Comparison of ENCODE assay signal across 3 fruit fly cellular contexts in the genomic region with DNA sequence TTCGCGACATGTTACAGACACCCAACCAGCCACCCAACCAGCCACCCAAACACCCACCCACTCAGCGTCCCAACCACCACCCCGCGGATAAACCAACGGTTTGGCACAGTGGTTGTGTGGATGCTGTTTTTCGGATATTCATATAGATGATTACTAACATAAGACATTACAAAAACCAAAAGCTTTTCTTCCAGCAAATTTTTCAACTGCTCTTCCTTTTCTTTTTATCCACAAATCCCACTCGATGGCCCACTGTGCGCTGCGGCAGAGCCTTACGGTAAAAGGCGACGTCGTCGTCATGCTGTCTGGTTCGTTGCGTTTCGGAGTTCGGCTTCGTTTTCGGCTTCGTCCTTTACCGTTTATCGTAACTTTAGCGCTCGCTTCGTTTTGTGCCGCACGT.
A peak's percentile ranks its signal among the peaks of the same experiment; 100 is the strongest.
TF ChIP-seq lines count a peak whose summit lies in the region.

No protein-coding gene starts in this region.

TF ChIP-seq in whole organism, embryonic, 481 proteins besides CTCF, POLR2A, EP300 and RAD21 (continued from another document and continues in another):
- TF ChIP-seq CG2129 (GFP tag; IDR thresholded peaks at IDR 0.05; lab: Robert Waterston, UW; ENCODE audit: partially characterized antibody): no peak
- TF ChIP-seq Atf3 (GFP tag; optimal IDR thresholded peaks at IDR 0.05; lab: Kevin White, UChicago): no peak
- no peak for TF ChIP-seq CG7928 (GFP tag; optimal IDR thresholded peaks at IDR 0.05; lab: Kevin White, UChicago)
- no peak for TF ChIP-seq wek (GFP tag; optimal IDR thresholded peaks at IDR 0.05; lab: Kevin White, UChicago)
- TF ChIP-seq sima (GFP tag; optimal IDR thresholded peaks at IDR 0.05; lab: Kevin White, UChicago): no peak
- peak; percentile 34 for TF ChIP-seq cwo (GFP tag; optimal IDR thresholded peaks at IDR 0.05; lab: Kevin White, UChicago)
- TF ChIP-seq org-1 (GFP tag; optimal IDR thresholded peaks at IDR 0.05; lab: Kevin White, UChicago): peak; percentile 50
- TF ChIP-seq CG10979 (tag; optimal IDR thresholded peaks at IDR 0.05; lab: Kevin White, UChicago): peak; percentile 47
- peak; percentile 37 for TF ChIP-seq HmgD (GFP tag; optimal IDR thresholded peaks at IDR 0.05; lab: Kevin White, UChicago)
- TF ChIP-seq NC2α (GFP tag; optimal IDR thresholded peaks at IDR 0.05; lab: Kevin White, UChicago): no peak
- peak; percentile 29 for TF ChIP-seq eyg (GFP tag; optimal IDR thresholded peaks at IDR 0.05; lab: Kevin White, UChicago)
- peak; percentile 39 for TF ChIP-seq CG1647 (GFP tag; optimal IDR thresholded peaks at IDR 0.05; lab: Kevin White, UChicago)
- TF ChIP-seq CG2712 (tag; optimal IDR thresholded peaks at IDR 0.05; lab: Kevin White, UChicago): peak; percentile 51
- TF ChIP-seq ranshi (GFP tag; IDR thresholded peaks at IDR 0.05; lab: Robert Waterston, UW): peak; percentile 56
- TF ChIP-seq tgo (GFP tag; IDR thresholded peaks at IDR 0.05; lab: Robert Waterston, UW): peak; percentile 48
- no peak for TF ChIP-seq pita (GFP tag; optimal IDR thresholded peaks at IDR 0.05; lab: Kevin White, UChicago)
- peak; percentile 76 for TF ChIP-seq scrt (GFP tag; optimal IDR thresholded peaks at IDR 0.05; lab: Kevin White, UChicago)
- TF ChIP-seq Lhr (GFP tag; optimal IDR thresholded peaks at IDR 0.05; lab: Kevin White, UChicago): no peak
- TF ChIP-seq jumu (GFP tag; optimal IDR thresholded peaks at IDR 0.05; lab: Kevin White, UChicago): peak; percentile 43
- peak; percentile 11 for TF ChIP-seq Spps (tag; optimal IDR thresholded peaks at IDR 0.05; lab: Kevin White, UChicago)
- no peak for TF ChIP-seq CG7963 (GFP tag; IDR thresholded peaks at IDR 0.05; lab: Robert Waterston, UW; ENCODE audit: partially characterized antibody)
- TF ChIP-seq CG1024 (GFP tag; IDR thresholded peaks at IDR 0.05; lab: Robert Waterston, UW): peak; percentile 50; the same call in 1 of the 2 replicates
- no peak for TF ChIP-seq gt (GFP tag; IDR thresholded peaks at IDR 0.05; lab: Robert Waterston, UW)
- TF ChIP-seq Mes4 (GFP tag; optimal IDR thresholded peaks at IDR 0.05; lab: Kevin White, UChicago): peak; percentile 24
- TF ChIP-seq Sox100B (GFP tag; optimal IDR thresholded peaks at IDR 0.05; lab: Kevin White, UChicago): no peak
- TF ChIP-seq nerfin-1 (tag; optimal IDR thresholded peaks at IDR 0.05; lab: Kevin White, UChicago): no peak
- peak; percentile 24 for TF ChIP-seq jing (GFP tag; optimal IDR thresholded peaks at IDR 0.05; lab: Kevin White, UChicago)
- no peak for TF ChIP-seq Opbp (GFP tag; IDR thresholded peaks at IDR 0.05; lab: Robert Waterston, UW; ENCODE audit: partially characterized antibody)
- peak; percentile 57 for TF ChIP-seq CG3281 (GFP tag; optimal IDR thresholded peaks at IDR 0.05; lab: Kevin White, UChicago)
- TF ChIP-seq repo (GFP tag; optimal IDR thresholded peaks at IDR 0.05; lab: Kevin White, UChicago): peak; percentile 50
- TF ChIP-seq cg (GFP tag; optimal IDR thresholded peaks at IDR 0.05; lab: Kevin White, UChicago): no peak
- no peak for TF ChIP-seq zen2 (GFP tag; IDR thresholded peaks at IDR 0.05; lab: Robert Waterston, UW; ENCODE audit: partially characterized antibody)
- no peak for TF ChIP-seq amos (GFP tag; IDR thresholded peaks at IDR 0.05; lab: Robert Waterston, UW; ENCODE audit: partially characterized antibody)
- peak; percentile 23 for TF ChIP-seq HLH54F (GFP tag; optimal IDR thresholded peaks at IDR 0.05; lab: Kevin White, UChicago)
- TF ChIP-seq kni (GFP tag; optimal IDR thresholded peaks at IDR 0.05; lab: Kevin White, UChicago): no peak
- TF ChIP-seq slou (GFP tag; optimal IDR thresholded peaks at IDR 0.05; lab: Kevin White, UChicago): no peak
- no peak for TF ChIP-seq gce (GFP tag; IDR thresholded peaks at IDR 0.05; lab: Robert Waterston, UW)
- peak; percentile 32 for TF ChIP-seq CG6683 (GFP tag; optimal IDR thresholded peaks at IDR 0.05; lab: Kevin White, UChicago)
- TF ChIP-seq CG11085 (GFP tag; IDR thresholded peaks at IDR 0.05; lab: Robert Waterston, UW): peak; percentile 52
- peak; percentile 53 for TF ChIP-seq CG12071 (GFP tag; optimal IDR thresholded peaks at IDR 0.05; lab: Kevin White, UChicago)
- TF ChIP-seq CG8281 (tag; optimal IDR thresholded peaks at IDR 0.05; lab: Kevin White, UChicago): no peak
- peak; percentile 35; the same call in 1 of the 2 replicates for TF ChIP-seq CG4404 (GFP tag; IDR thresholded peaks at IDR 0.05; lab: Robert Waterston, UW)

TF ChIP-seq in whole organism, prepupa, 60 proteins besides CTCF, POLR2A, EP300 and RAD21 (continued from another document):
- TF ChIP-seq fd59A (GFP tag; optimal IDR thresholded peaks at IDR 0.05; lab: Kevin White, UChicago) (no peak), vri (GFP tag; optimal IDR thresholded peaks at IDR 0.05; lab: Kevin White, UChicago) (peak; percentile 5), CG8319 (GFP tag; optimal IDR thresholded peaks at IDR 0.05; lab: Kevin White, UChicago) (no peak), CG10669 (GFP tag; optimal IDR thresholded peaks at IDR 0.05; lab: Kevin White, UChicago) (peak; percentile 33), CG8632 (GFP tag; optimal IDR thresholded peaks at IDR 0.05; lab: Kevin White, UChicago) (no peak), Hr39 (GFP tag; optimal IDR thresholded peaks at IDR 0.05; lab: Kevin White, UChicago) (peak; percentile 38), OdsH (GFP tag; optimal IDR thresholded peaks at IDR 0.05; lab: Kevin White, UChicago) (peak; percentile 32), CG6276 (GFP tag; optimal IDR thresholded peaks at IDR 0.05; lab: Kevin White, UChicago) (no peak), cyc (GFP tag; optimal IDR thresholded peaks at IDR 0.05; lab: Kevin White, UChicago) (peak; percentile 26), Hr38 (GFP tag; optimal IDR thresholded peaks at IDR 0.05; lab: Kevin White, UChicago) (no peak), CG11762 (GFP tag; optimal IDR thresholded peaks at IDR 0.05; lab: Kevin White, UChicago; ENCODE audit: insufficient read depth) (no peak), dsx (GFP tag; optimal IDR thresholded peaks at IDR 0.05; lab: Kevin White, UChicago; ENCODE audit: poor library complexity, severe bottlenecking) (no peak), Smox (GFP tag; optimal IDR thresholded peaks at IDR 0.05; lab: Kevin White, UChicago) (no peak), CG1621 (tag; optimal IDR thresholded peaks at IDR 0.05; lab: Kevin White, UChicago) (no peak), acj6 (GFP tag; optimal IDR thresholded peaks at IDR 0.05; lab: Kevin White, UChicago) (peak; percentile 10), salr (GFP tag; optimal IDR thresholded peaks at IDR 0.05; lab: Kevin White, UChicago) (no peak), dac (GFP tag; optimal IDR thresholded peaks at IDR 0.05; lab: Kevin White, UChicago) (no peak), Eip93F (GFP tag; optimal IDR thresholded peaks at IDR 0.05; lab: Kevin White, UChicago) (no peak), fkh (GFP tag; optimal IDR thresholded peaks at IDR 0.05; lab: Kevin White, UChicago) (no peak), CG15336 (GFP tag; IDR thresholded peaks at IDR 0.05; lab: Robert Waterston, UW) (peak; percentile 68), CG10631 (GFP tag; optimal IDR thresholded peaks at IDR 0.05; lab: Kevin White, UChicago) (peak; percentile 10), Lpt (GFP tag; optimal IDR thresholded peaks at IDR 0.05; lab: Kevin White, UChicago) (no peak), CG31627 (GFP tag; optimal IDR thresholded peaks at IDR 0.05; lab: Kevin White, UChicago) (peak; percentile 24), CG11902 (GFP tag; optimal IDR thresholded peaks at IDR 0.05; lab: Kevin White, UChicago) (no peak), lz (GFP tag; optimal IDR thresholded peaks at IDR 0.05; lab: Kevin White, UChicago) (peak; percentile 22), achi (GFP tag; optimal IDR thresholded peaks at IDR 0.05; lab: Kevin White, UChicago) (peak; percentile 38), CG11294 (GFP tag; IDR thresholded peaks at IDR 0.05; lab: Robert Waterston, UW) (peak; percentile 33; the same call in 1 of the 2 replicates), Gug (GFP tag; IDR thresholded peaks at IDR 0.05; lab: Robert Waterston, UW) (peak; percentile 64), CG6792 (GFP tag; optimal IDR thresholded peaks at IDR 0.05; lab: Kevin White, UChicago) (no peak), Sox14 (GFP tag; optimal IDR thresholded peaks at IDR 0.05; lab: Kevin White, UChicago) (no peak), CG9139 (GFP tag; optimal IDR thresholded peaks at IDR 0.05; lab: Kevin White, UChicago) (no peak), CG8119 (GFP tag; IDR thresholded peaks at IDR 0.05; lab: Robert Waterston, UW) (peak; percentile 28; the same call in 2 of the 3 replicates), Eip78C (GFP tag; lab: Kevin White, UChicago) (peak; percentile 73), Eip75B (GFP tag; optimal IDR thresholded peaks at IDR 0.05; lab: Kevin White, UChicago) (no peak), ss (GFP tag; optimal IDR thresholded peaks at IDR 0.05; lab: Kevin White, UChicago) (no peak), CG16779 (tag; optimal IDR thresholded peaks at IDR 0.05; lab: Kevin White, UChicago) (no peak), Ets96B (tag; optimal IDR thresholded peaks at IDR 0.05; lab: Kevin White, UChicago) (peak; percentile 35), Ets21C (GFP tag; optimal IDR thresholded peaks at IDR 0.05; lab: Kevin White, UChicago) (no peak), CG6808 (GFP tag; optimal IDR thresholded peaks at IDR 0.05; lab: Kevin White, UChicago) (no peak)

TF ChIP-seq in whole organism, wandering third instar larva, 38 proteins besides CTCF, POLR2A, EP300 and RAD21 (continued from another document):
- no peak for TF ChIP-seq psq (GFP tag; optimal IDR thresholded peaks at IDR 0.05; lab: Kevin White, UChicago)
- no peak for TF ChIP-seq pan (optimal IDR thresholded peaks at IDR 0.05; lab: Kevin White, UChicago)
- peak; percentile 54 for TF ChIP-seq rgr (GFP tag; optimal IDR thresholded peaks at IDR 0.05; lab: Kevin White, UChicago)
- TF ChIP-seq Vsx2 (GFP tag; optimal IDR thresholded peaks at IDR 0.05; lab: Kevin White, UChicago; ENCODE audit: partially characterized antibody): no peak
- no peak for TF ChIP-seq fru (GFP tag; optimal IDR thresholded peaks at IDR 0.05; lab: Kevin White, UChicago)
- TF ChIP-seq foxo (GFP tag; optimal IDR thresholded peaks at IDR 0.05; lab: Kevin White, UChicago): peak in 1 of 2 experiments; percentile 32
- TF ChIP-seq dsf (GFP tag; optimal IDR thresholded peaks at IDR 0.05; lab: Kevin White, UChicago; ENCODE audit: borderline replicate concordance): no peak
- peak; percentile 22 for TF ChIP-seq woc (GFP tag; optimal IDR thresholded peaks at IDR 0.05; lab: Kevin White, UChicago)
- TF ChIP-seq ey (GFP tag; optimal IDR thresholded peaks at IDR 0.05; lab: Kevin White, UChicago): peak; percentile 30
- no peak for TF ChIP-seq CG32264 (GFP tag; optimal IDR thresholded peaks at IDR 0.05; lab: Kevin White, UChicago)
- peak; percentile 58 for TF ChIP-seq HLH106 (tag; optimal IDR thresholded peaks at IDR 0.05; lab: Kevin White, UChicago)
- TF ChIP-seq Dif (GFP tag; optimal IDR thresholded peaks at IDR 0.05; lab: Kevin White, UChicago; ENCODE audit: partially characterized antibody): no peak
- no peak for TF ChIP-seq Hr78 (GFP tag; optimal IDR thresholded peaks at IDR 0.05; lab: Kevin White, UChicago)
